Fruit fly (Drosophila melanogaster) whole organism, prepupa: Measurements from ENCODE around the gene br.
A peak's percentile ranks its signal among the peaks of the same experiment; 100 is the strongest.

Experiments used
- Blimp-1 ChIP-seq: fragments of 200-800 bp; sonication (Bioruptor generic); optimal IDR thresholded peaks from 3 replicates; lab custom pipeline; 2017; ENCODE audit warnings: missing biosample characterization, missing genetic modification characterization, mild to moderate bottlenecking, moderate library complexity, missing genetic modification reagents
- CG10669 ChIP-seq: fragments of 200-800 bp; sonication (Bioruptor generic); optimal IDR thresholded peaks from 3 replicates; lab custom pipeline; 2018; ENCODE audit warnings: missing biosample characterization, mild to moderate bottlenecking, missing genetic modification characterization, moderate library complexity
- CG11294 ChIP-seq: fragments of 200-800 bp; sonication (Bioruptor generic); IDR thresholded peaks from 2 replicates; pipeline ENCODE4 v1.3.6; 2022; ENCODE audit warnings: missing biosample characterization, missing genetic modification characterization
- CG11902 ChIP-seq: fragments of 200-800 bp; sonication (Bioruptor generic); optimal IDR thresholded peaks from 3 replicates; lab custom pipeline; 2016; ENCODE audit warnings: missing biosample characterization, missing genetic modification characterization
- CG15336 ChIP-seq: fragments of 200-800 bp; sonication (Bioruptor generic); IDR thresholded peaks from 2 replicates; pipeline ENCODE4 v1.3.6; 2022; ENCODE audit warnings: missing biosample characterization, missing genetic modification characterization
- CG1621 ChIP-seq: fragments of 200-800 bp; sonication (Bioruptor generic); optimal IDR thresholded peaks from 3 replicates; lab custom pipeline; 2018; ENCODE audit warnings: missing biosample characterization, mild to moderate bottlenecking, missing genetic modification characterization
- CG16779 ChIP-seq: fragments of 200-800 bp; sonication (Bioruptor generic); optimal IDR thresholded peaks from 3 replicates; lab custom pipeline; 2017; ENCODE audit warnings: missing biosample characterization, mild to moderate bottlenecking, missing genetic modification characterization
- CG3032 ChIP-seq: fragments of 200-800 bp; optimal IDR thresholded peaks from 2 replicates; lab custom pipeline; 2019; ENCODE audit warnings: missing biosample characterization, mild to moderate bottlenecking, missing genetic modification characterization, moderate library complexity
- CG31627 ChIP-seq: fragments of 200-800 bp; sonication (Bioruptor generic); optimal IDR thresholded peaks from 3 replicates; lab custom pipeline; 2016; ENCODE audit warnings: missing biosample characterization, missing genetic modification characterization
- CG32006 ChIP-seq: fragments of 200-800 bp; sonication (Bioruptor generic); optimal IDR thresholded peaks from 3 replicates; lab custom pipeline; 2017; ENCODE audit warnings: missing biosample characterization, mild to moderate bottlenecking, missing genetic modification characterization
- CG34406 ChIP-seq: fragments of 200-800 bp; sonication (Bioruptor generic); optimal IDR thresholded peaks from 3 replicates; lab custom pipeline; 2016; ENCODE audit warnings: missing biosample characterization, missing genetic modification characterization
- CG3919 ChIP-seq: fragments of 200-800 bp; sonication (Bioruptor generic); optimal IDR thresholded peaks from 3 replicates; lab custom pipeline; 2016; ENCODE audit warnings: missing biosample characterization, missing genetic modification characterization
- CG6276 ChIP-seq: fragments of 200-800 bp; sonication (Bioruptor generic); optimal IDR thresholded peaks from 2 replicates; lab custom pipeline; 2017; ENCODE audit warnings: missing biosample characterization, mild to moderate bottlenecking, missing genetic modification characterization
- CG6792 ChIP-seq: fragments of 200-800 bp; sonication (Bioruptor generic); optimal IDR thresholded peaks from 3 replicates; lab custom pipeline; 2016; ENCODE audit warnings: missing biosample characterization, missing genetic modification characterization
- CG6808 ChIP-seq: fragments of 200-800 bp; sonication (Bioruptor generic); optimal IDR thresholded peaks from 3 replicates; lab custom pipeline; 2017; ENCODE audit warnings: missing biosample characterization, missing genetic modification characterization, mild to moderate bottlenecking, moderate library complexity, missing genetic modification reagents
- CG6854 ChIP-seq: fragments of 200-800 bp; sonication (Bioruptor generic); optimal IDR thresholded peaks from 2 replicates; lab custom pipeline; 2017; ENCODE audit warnings: missing biosample characterization, mild to moderate bottlenecking, missing genetic modification characterization
- CG8119 ChIP-seq: fragments of 200-800 bp; sonication (Bioruptor generic); IDR thresholded peaks from 3 replicates; pipeline ENCODE4 v1.3.6; 2022; ENCODE audit warnings: missing biosample characterization, missing genetic modification characterization
- CG8319 ChIP-seq: fragments of 200-800 bp; sonication (Bioruptor generic); optimal IDR thresholded peaks from 3 replicates; lab custom pipeline; 2016; ENCODE audit warnings: missing biosample characterization, missing genetic modification characterization
- CG8632 ChIP-seq: fragments of 200-800 bp; sonication (Bioruptor generic); optimal IDR thresholded peaks from 3 replicates; lab custom pipeline; 2016; ENCODE audit warnings: missing biosample characterization, missing genetic modification characterization
- CG9139 ChIP-seq: fragments of 200-800 bp; sonication (Bioruptor generic); optimal IDR thresholded peaks from 3 replicates; lab custom pipeline; 2017; ENCODE audit warnings: missing biosample characterization, mild to moderate bottlenecking, missing genetic modification characterization
- Eip75B ChIP-seq: fragments of 200-800 bp; sonication (Bioruptor generic); optimal IDR thresholded peaks from 3 replicates; lab custom pipeline; 2016; ENCODE audit warnings: missing biosample characterization, missing genetic modification characterization
- Eip78C ChIP-seq: fragments of 200-800 bp; sonication (Bioruptor generic); peaks from one replicate; lab custom pipeline; 2016; ENCODE audit warnings: missing biosample characterization, missing genetic modification characterization
- Ets21C ChIP-seq: fragments of 200-800 bp; sonication (Bioruptor generic); optimal IDR thresholded peaks from 3 replicates; lab custom pipeline; 2016; ENCODE audit warnings: missing biosample characterization, missing genetic modification characterization
- Gug ChIP-seq: fragments of 200-800 bp; sonication (Bioruptor generic); IDR thresholded peaks from 2 replicates; pipeline ENCODE4 v1.3.6; 2022; ENCODE audit warnings: missing biosample characterization, missing genetic modification characterization
- Hr39 ChIP-seq: fragments of 200-800 bp; sonication (Bioruptor generic); optimal IDR thresholded peaks from 2 replicates; lab custom pipeline; 2016; ENCODE audit warnings: missing biosample characterization, missing genetic modification characterization
- Hr4 ChIP-seq: fragments of 200-800 bp; sonication (Bioruptor generic); optimal IDR thresholded peaks from 3 replicates; lab custom pipeline; 2016; ENCODE audit warnings: missing biosample characterization, missing genetic modification characterization
- Lpt ChIP-seq: fragments of 200-800 bp; sonication (Bioruptor generic); optimal IDR thresholded peaks from 3 replicates; lab custom pipeline; 2016; ENCODE audit warnings: missing biosample characterization, missing genetic modification characterization
- Met ChIP-seq: fragments of 200-800 bp; sonication (Bioruptor generic); optimal IDR thresholded peaks from 3 replicates; lab custom pipeline; 2016; ENCODE audit warnings: missing biosample characterization, missing genetic modification characterization
- OdsH ChIP-seq: fragments of 200-800 bp; sonication (Bioruptor generic); optimal IDR thresholded peaks from 3 replicates; lab custom pipeline; 2016; ENCODE audit warnings: missing biosample characterization, missing genetic modification characterization
- Sox102F ChIP-seq: fragments of 200-800 bp; sonication (Bioruptor generic); optimal IDR thresholded peaks from 2 replicates; lab custom pipeline; 2016; ENCODE audit warnings: missing biosample characterization, mild to moderate bottlenecking, missing genetic modification characterization
- Sox15 ChIP-seq: fragments of 200-800 bp; sonication (Bioruptor generic); optimal IDR thresholded peaks from 3 replicates; lab custom pipeline; 2016; ENCODE audit warnings: missing biosample characterization, missing genetic modification characterization
- acj6 ChIP-seq: fragments of 200-800 bp; sonication (Bioruptor generic); optimal IDR thresholded peaks from 3 replicates; lab custom pipeline; 2016; ENCODE audit warnings: missing biosample characterization, missing genetic modification characterization
- cyc ChIP-seq: fragments of 200-800 bp; sonication (Bioruptor generic); optimal IDR thresholded peaks from 3 replicates; lab custom pipeline; 2016; ENCODE audit warnings: missing biosample characterization, missing genetic modification characterization
- dac ChIP-seq: fragments of 200-800 bp; sonication (Bioruptor generic); optimal IDR thresholded peaks from 2 replicates; lab custom pipeline; 2017; ENCODE audit warnings: missing biosample characterization, mild to moderate bottlenecking, missing genetic modification characterization
- dsx ChIP-seq: fragments of 200-800 bp; optimal IDR thresholded peaks from 3 replicates; lab custom pipeline; 2019; ENCODE audit warnings: missing biosample characterization, mild to moderate bottlenecking, missing genetic modification characterization, moderate library complexity; ENCODE audit not compliant: poor library complexity, severe bottlenecking
- eg ChIP-seq: fragments of 200-800 bp; sonication (Bioruptor generic); IDR thresholded peaks from 3 replicates; pipeline ENCODE4 v1.3.6; 2022; ENCODE audit warnings: missing biosample characterization, missing genetic modification characterization
- esn ChIP-seq: fragments of 200-800 bp; sonication (Bioruptor generic); optimal IDR thresholded peaks from 2 replicates; lab custom pipeline; 2016; ENCODE audit warnings: missing biosample characterization, mild to moderate bottlenecking, missing genetic modification characterization, moderate library complexity
- fd59A ChIP-seq: fragments of 200-800 bp; sonication (Bioruptor generic); optimal IDR thresholded peaks from 2 replicates; lab custom pipeline; 2017; ENCODE audit warnings: missing biosample characterization, mild to moderate bottlenecking, missing genetic modification characterization, missing genetic modification reagents
- fd85E ChIP-seq: fragments of 200-800 bp; sonication (Bioruptor generic); optimal IDR thresholded peaks from 3 replicates; lab custom pipeline; 2016; ENCODE audit warnings: missing biosample characterization, missing genetic modification characterization
- lz ChIP-seq: fragments of 200-800 bp; sonication (Bioruptor generic); optimal IDR thresholded peaks from 3 replicates; lab custom pipeline; 2016; ENCODE audit warnings: missing biosample characterization, missing genetic modification characterization
- net ChIP-seq: fragments of 200-800 bp; sonication (Bioruptor generic); optimal IDR thresholded peaks from 3 replicates; lab custom pipeline; 2016; ENCODE audit warnings: missing biosample characterization, missing genetic modification characterization
- pdm3 ChIP-seq: fragments of 200-800 bp; sonication (Bioruptor generic); optimal IDR thresholded peaks from 3 replicates; lab custom pipeline; 2016; ENCODE audit warnings: missing biosample characterization, missing genetic modification characterization
- salr ChIP-seq, 2 experiments: fragments of 200-800 bp; sonication (Bioruptor generic); optimal IDR thresholded peaks; 3 replicates each; lab custom pipeline; 2016 to 2018; ENCODE audit warnings: missing biosample characterization in 2 of 2, missing genetic modification characterization in 2 of 2, mild to moderate bottlenecking in 1 of 2
- ss ChIP-seq, 2 experiments: fragments of 200-800 bp; sonication (Bioruptor generic); optimal IDR thresholded peaks; 2 replicates in 1 of 2; 3 replicates in 1 of 2; lab custom pipeline; 2017 to 2018; ENCODE audit warnings: mild to moderate bottlenecking in 2 of 2, missing biosample characterization in 2 of 2, missing genetic modification characterization in 2 of 2, moderate library complexity in 1 of 2
- svp ChIP-seq: fragments of 200-800 bp; sonication (Bioruptor generic); peaks from one replicate; lab custom pipeline; 2016; ENCODE audit warnings: missing biosample characterization, missing genetic modification characterization
- vri ChIP-seq: fragments of 200-800 bp; sonication (Bioruptor generic); optimal IDR thresholded peaks from 3 replicates; lab custom pipeline; 2016; ENCODE audit warnings: missing biosample characterization, mild to moderate bottlenecking, missing genetic modification characterization

Gene br

DNA sequence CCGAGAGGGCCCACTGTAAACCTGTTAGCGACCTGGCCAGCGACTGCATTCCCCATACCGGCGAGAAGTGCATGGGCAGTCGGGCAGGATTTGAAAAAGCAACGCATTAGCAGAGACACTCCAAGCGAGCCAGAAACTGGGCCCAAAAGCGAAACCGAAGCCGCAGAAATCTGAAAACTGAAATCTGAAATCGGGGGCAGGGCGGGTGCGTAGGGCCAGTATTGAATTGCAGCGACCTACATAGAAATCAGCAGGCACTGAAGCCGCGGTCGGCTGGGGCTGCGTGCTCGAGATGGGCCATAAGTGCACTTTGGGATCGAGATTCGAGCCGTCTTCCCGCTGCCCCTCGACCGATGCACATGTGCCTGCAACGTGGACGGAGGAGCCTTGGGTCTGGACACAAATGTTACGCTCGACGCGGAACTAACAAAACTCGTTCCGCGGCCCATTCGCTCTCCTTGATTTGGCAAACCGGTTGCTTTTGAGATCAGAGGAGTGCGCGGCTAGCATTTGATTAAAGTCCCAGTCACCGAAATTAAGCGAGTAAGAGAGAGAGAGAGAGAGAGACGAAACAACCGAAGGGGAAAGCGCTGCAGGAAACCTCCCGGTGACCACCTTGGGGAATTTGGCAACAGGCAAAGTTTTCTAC lies 12.7 kb upstream of the br start:
- TF ChIP-seq Eip78C (peak; percentile 56), Eip75B (peak; percentile 16), CG6792 (GFP tag; lab: Kevin White, UChicago) (no peak), svp (GFP tag; lab: Kevin White, UChicago) (peak; percentile 13), Blimp-1 (peak; percentile 81), dac (no peak), OdsH (GFP tag; lab: Kevin White, UChicago) (no peak)

DNA sequence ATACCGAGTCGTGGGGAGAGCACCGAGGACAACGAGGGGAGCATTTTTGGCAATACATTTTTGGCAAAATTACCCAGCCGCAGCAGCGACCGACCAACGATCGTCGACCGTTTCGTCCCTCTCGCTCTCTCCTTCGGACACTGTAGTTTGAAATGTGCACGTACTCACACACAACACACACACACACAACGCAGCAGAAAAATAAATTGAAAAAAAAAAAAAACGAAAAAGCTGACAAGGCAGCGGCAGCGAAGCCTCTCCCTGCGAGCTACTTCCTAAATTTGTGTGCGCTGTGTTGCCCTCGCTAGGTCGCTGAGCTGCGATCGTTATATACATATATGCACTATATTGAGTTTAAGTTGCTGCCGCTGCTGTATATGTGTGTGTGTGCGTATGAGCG lies 9.0 kb upstream of the br start:
- TF ChIP-seq dac (no peak), esn (no peak), Met (peak; percentile 49), pdm3 (GFP tag; lab: Kevin White, UChicago) (no peak), dsx (GFP tag; lab: Kevin White, UChicago) (no peak), Eip78C (peak; percentile 72), CG8119 (GFP tag; lab: Robert Waterston, UW) (no peak), CG11294 (GFP tag; lab: Robert Waterston, UW) (no peak), CG9139 (GFP tag; lab: Kevin White, UChicago) (no peak), CG31627 (GFP tag; lab: Kevin White, UChicago) (no peak), svp (GFP tag; lab: Kevin White, UChicago) (peak; percentile 71), fd59A (GFP tag; lab: Kevin White, UChicago) (no peak), CG6808 (GFP tag; lab: Kevin White, UChicago) (no peak), CG8632 (GFP tag; lab: Kevin White, UChicago) (no peak), salr (GFP tag; optimal IDR thresholded peaks at IDR 0.05; lab: Kevin White, UChicago) (no peak), Gug (GFP tag; lab: Robert Waterston, UW) (no peak), CG6276 (GFP tag; lab: Kevin White, UChicago) (no peak), CG1621 (tag; lab: Kevin White, UChicago) (no peak), CG10669 (GFP tag; lab: Kevin White, UChicago) (no peak), Lpt (GFP tag; lab: Kevin White, UChicago) (no peak), acj6 (GFP tag; lab: Kevin White, UChicago) (no peak), Eip75B (peak; percentile 20), CG11902 (GFP tag; lab: Kevin White, UChicago) (no peak), cyc (GFP tag; lab: Kevin White, UChicago) (no peak), CG6854 (GFP tag; lab: Kevin White, UChicago) (peak; percentile 21), CG16779 (tag; lab: Kevin White, UChicago) (no peak), fd85E (no peak), CG3919 (GFP tag; lab: Kevin White, UChicago) (no peak), CG32006 (GFP tag; lab: Kevin White, UChicago) (no peak), Sox102F (GFP tag; lab: Kevin White, UChicago) (peak; percentile 2), eg (GFP tag; lab: Robert Waterston, UW) (no peak), CG3032 (tag; lab: Kevin White, UChicago) (no peak), vri (GFP tag; lab: Kevin White, UChicago) (peak; percentile 53)

DNA sequence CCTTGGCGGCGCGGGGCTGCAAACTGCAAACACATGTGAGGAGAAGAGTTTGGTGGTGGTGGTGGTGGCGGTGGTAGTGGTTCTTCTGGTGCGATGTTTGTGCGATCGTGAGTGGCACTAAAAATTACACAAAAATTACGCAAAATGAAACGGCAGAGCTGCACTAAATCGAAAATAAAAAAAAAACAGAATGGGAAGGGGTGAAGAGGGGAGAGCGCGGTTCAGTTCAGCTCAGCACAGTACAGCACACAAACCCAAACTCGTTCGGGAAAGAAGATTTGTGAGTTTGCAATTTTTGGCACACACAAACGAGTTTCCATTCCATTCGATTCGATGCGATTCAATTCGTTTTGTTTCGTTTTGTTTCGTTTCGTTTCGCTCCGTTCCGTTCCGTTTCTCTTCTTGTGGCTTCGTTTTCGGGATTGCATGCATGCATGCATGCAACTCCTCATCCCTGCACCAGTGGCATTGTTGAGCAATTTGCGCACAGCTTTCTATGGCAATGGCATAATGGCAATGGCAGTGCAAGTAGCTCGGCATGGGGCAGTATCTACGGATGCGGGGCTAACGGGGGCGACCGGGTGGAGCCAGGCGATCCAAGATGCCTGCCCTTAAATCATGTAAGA lies 8.3 kb upstream of the br start:
- TF ChIP-seq vri (GFP tag; lab: Kevin White, UChicago) (peak; percentile 22), CG8632 (GFP tag; lab: Kevin White, UChicago) (no peak), CG6854 (GFP tag; lab: Kevin White, UChicago) (peak; percentile 26), CG8319 (no peak), lz (GFP tag; lab: Kevin White, UChicago) (no peak), CG6792 (GFP tag; lab: Kevin White, UChicago) (no peak), svp (GFP tag; lab: Kevin White, UChicago) (peak; percentile 21), Ets21C (GFP tag; lab: Kevin White, UChicago) (no peak), ss (GFP tag; optimal IDR thresholded peaks at IDR 0.05; lab: Kevin White, UChicago) (peak in 1 of 2 experiments; percentile 70), Lpt (GFP tag; lab: Kevin White, UChicago) (no peak), net (GFP tag; lab: Kevin White, UChicago) (peak; percentile 2), Sox15 (no peak), eg (GFP tag; lab: Robert Waterston, UW) (no peak), Eip78C (peak; percentile 83), Hr4 (GFP tag; lab: Kevin White, UChicago) (no peak), fd85E (no peak), Hr39 (GFP tag; lab: Kevin White, UChicago) (no peak), CG8119 (GFP tag; lab: Robert Waterston, UW) (no peak), Met (peak; percentile 23), CG10669 (GFP tag; lab: Kevin White, UChicago) (no peak), Sox102F (GFP tag; lab: Kevin White, UChicago) (peak; percentile 18), CG15336 (GFP tag; lab: Robert Waterston, UW) (no peak), CG34406 (no peak)
